Worm (Caenorhabditis elegans): ENCODE results near the gene orc-5.
"Not testable (repeated sequence)": the region's sequence is repeated elsewhere in the genome, so short reads cannot be mapped to it uniquely, and the experiment has no call there.

Gene orc-5

DNA sequence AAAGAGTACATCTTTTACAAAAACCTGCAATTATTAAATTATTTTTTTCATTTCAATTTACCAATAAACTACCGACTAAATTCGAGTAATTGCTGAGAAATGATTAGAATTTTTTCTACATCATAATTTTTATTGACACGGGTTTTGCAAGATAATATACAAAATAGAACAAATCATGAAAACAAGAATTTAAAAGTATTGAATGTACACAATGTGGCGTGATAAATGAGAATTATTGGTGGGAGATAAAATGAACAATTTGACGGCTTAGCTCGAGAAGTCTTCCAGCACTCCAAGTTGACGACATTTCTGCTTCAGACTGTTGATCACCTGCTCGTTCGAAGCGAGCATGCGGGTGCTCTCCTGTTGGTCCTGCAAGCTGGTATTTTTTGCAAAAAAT is 39.2 kb downstream of the orc-5 start, which contains the start of gene R102.4:
TSS of gene R102.4 (minus strand) at position 101 of the 400 bp plus-strand sequence.
- TF ChIP-seq zag-1 (tag; optimal IDR thresholded peaks at IDR 0.05) (no peak), ceh-16 (tag; optimal IDR thresholded peaks at IDR 0.05) (no peak), unc-39 (tag; optimal IDR thresholded peaks at IDR 0.05) (no peak), nhr-77 (tag; optimal IDR thresholded peaks at IDR 0.05) (no peak), egl-27 (tag; optimal IDR thresholded peaks at IDR 0.05) (no peak), nfya-1 (tag; optimal IDR thresholded peaks at IDR 0.05; ENCODE audit: insufficient read depth) (no peak)

DNA sequence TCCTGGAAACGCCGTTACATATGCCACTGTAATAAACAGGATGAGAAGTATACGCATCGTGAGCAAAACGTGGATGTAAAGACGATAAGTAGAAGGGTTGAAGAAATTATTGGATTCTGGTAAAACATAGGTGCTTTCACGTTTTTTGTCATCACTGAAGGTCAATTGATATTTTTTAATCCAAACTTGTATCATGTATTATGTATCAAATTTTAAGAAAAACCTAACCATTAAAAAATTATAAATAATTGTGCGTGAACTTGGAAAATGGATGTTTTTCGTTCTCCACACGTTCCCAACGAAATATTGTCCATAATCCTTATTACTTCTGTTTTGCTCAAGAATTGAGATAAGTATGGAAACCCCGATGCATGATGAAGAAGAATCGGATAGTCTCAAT is 44.2 kb downstream of the orc-5 start, which contains the start of gene R102.8:
TSS of gene R102.8 (minus strand) at position 101 of the 400 bp plus-strand sequence.
- TF ChIP-seq aly-2 (tag; optimal IDR thresholded peaks at IDR 0.05) (no peak), ceh-9 (tag; optimal IDR thresholded peaks at IDR 0.05) (no peak), zag-1 (tag; optimal IDR thresholded peaks at IDR 0.05) (no peak), fkh-2 (tag; optimal IDR thresholded peaks at IDR 0.05) (no peak)

DNA sequence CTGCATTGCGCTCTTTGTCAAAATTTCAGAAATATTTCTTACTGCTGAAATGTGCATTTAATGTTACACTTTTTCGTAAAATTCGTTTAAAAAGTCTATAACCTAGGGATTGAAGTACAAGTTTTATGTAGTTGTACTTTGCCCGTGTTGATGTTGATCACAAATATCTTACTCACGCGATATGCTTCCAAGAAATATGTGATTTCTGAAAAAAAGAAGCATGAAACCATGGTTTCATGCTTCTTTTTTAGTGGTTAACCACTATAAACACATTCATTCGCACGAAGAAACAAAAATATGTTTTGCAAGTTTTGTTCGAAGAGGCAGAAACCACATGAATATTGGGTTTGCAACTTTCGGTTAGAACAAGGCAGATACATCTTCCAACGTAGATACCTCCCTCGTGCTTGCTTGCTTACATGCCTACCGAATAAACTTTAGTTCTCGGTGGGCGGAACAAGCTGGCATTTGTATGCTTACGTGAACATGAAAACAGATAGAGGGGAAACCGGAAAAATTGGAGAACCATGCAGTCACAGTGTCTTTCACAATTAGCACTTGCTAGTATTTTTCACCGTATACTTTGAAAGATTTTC is 45.3 kb downstream of the orc-5 start, which contains the start of gene R102.3:
TSS of gene R102.3 (plus strand) at position 546 of the 596 bp plus-strand sequence.
- no peak for TF ChIP-seq nhr-76 (tag; optimal IDR thresholded peaks at IDR 0.05)
- TF ChIP-seq ceh-82 (tag; optimal IDR thresholded peaks at IDR 0.05) = no peak
- TF ChIP-seq nhr-11 (tag; optimal IDR thresholded peaks at IDR 0.05) = peak; percentile 7
- TF ChIP-seq aly-2 (tag; optimal IDR thresholded peaks at IDR 0.05) = no peak
- no peak for TF ChIP-seq nhr-43 (tag; optimal IDR thresholded peaks at IDR 0.05; ENCODE audit: poor library complexity, severe bottlenecking)
- no peak for TF ChIP-seq elt-2 (tag; optimal IDR thresholded peaks at IDR 0.05)
- no peak for TF ChIP-seq nfya-1 (tag; optimal IDR thresholded peaks at IDR 0.05; ENCODE audit: insufficient read depth)
- no peak for TF ChIP-seq unc-39 (tag; optimal IDR thresholded peaks at IDR 0.05)

DNA sequence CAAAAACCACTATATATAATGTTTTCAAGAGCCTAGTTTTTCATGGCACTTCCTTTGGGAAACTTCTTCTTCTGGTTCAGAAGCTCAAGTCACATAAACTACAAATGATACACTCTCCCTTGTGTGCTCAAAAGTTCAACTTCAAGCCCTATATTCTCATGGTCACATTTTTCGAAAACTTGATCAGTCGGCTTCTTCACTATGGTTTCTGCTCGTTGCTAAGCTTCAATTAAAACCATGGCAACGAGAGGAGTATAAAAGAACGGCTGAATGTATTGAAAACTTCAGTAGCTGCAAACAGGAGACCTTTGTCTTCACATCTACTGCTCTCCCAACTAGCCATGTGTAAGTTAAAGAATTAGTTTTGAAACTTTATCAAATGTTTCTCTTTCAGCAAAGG is 47.1 kb downstream of the orc-5 start, which contains the start of gene R102.2:
TSS of gene R102.2 (plus strand) at position 301 of the 400 bp plus-strand sequence.
- TF ChIP-seq lin-39, nhr-77, nhr-237 (tag; optimal IDR thresholded peaks at IDR 0.05): not testable (repeated sequence)

DNA sequence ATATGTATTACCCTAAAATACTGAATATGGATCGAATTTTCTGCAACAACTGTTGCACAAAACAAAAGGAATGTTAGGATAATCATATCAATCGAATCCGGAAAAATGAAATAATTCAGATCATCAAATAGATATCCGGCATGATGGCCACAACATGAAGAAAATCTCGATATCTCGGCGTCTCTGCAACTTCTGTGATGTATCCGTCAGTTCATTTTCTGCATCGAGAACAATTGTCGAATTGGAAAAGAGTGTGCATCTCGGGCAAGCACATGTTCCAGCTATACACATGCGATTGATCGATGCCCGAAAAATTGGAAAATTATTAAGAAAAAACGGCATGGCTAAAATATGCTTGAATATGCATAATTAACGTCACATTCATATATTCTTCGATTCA is 48.6 kb downstream of the orc-5 start, which contains the start of the genes K08C7.6 and R102.1:
TSS of gene K08C7.6 (minus strand) at position 101 of the 400 bp plus-strand sequence.
TSS of gene R102.1 (plus strand) at position 291 of the 400 bp plus-strand sequence.
- no peak for TF ChIP-seq fkh-10 (GFP tag; optimal IDR thresholded peaks at IDR 0.05)
- no peak for TF ChIP-seq ama-1 (optimal IDR thresholded peaks at IDR 0.05)
- no peak for TF ChIP-seq nhr-12 (tag; optimal IDR thresholded peaks at IDR 0.05)
- TF ChIP-seq snpc-4 (tag; optimal IDR thresholded peaks at IDR 0.05) = no peak
- no peak for TF ChIP-seq eor-1 (tag; optimal IDR thresholded peaks at IDR 0.05)
- TF ChIP-seq R02D3.7 (tag; optimal IDR thresholded peaks at IDR 0.05) = no peak
